Worm (Caenorhabditis elegans) whole organism, midembryonic: ENCODE measurements around the gene dpf-2.
A peak's percentile ranks its signal among the peaks of the same experiment; 100 is the strongest.

Source experiments
- T22C8.4 ChIP-seq: fragments of 200-800 bp; sonication (Bioruptor generic); IDR thresholded peaks from 2 replicates; pipeline ENCODE4 v1.3.6; 2022; ENCODE audit warnings: missing genetic modification characterization, missing compliant biosample characterization
- cog-1 ChIP-seq: sonication (generic microtip); optimal IDR thresholded peaks from 2 replicates; lab custom pipeline; 2016; ENCODE audit warnings: missing genetic modification characterization, missing compliant biosample characterization
- flt-1 ChIP-seq: fragments of 200-800 bp; sonication (Bioruptor generic); IDR thresholded peaks from 2 replicates; pipeline ENCODE4 v1.3.6; 2022; ENCODE audit warnings: missing genetic modification characterization, missing compliant biosample characterization
- klf-2 ChIP-seq: fragments of 200-800 bp; sonication (Bioruptor generic); conservative IDR thresholded peaks from 2 replicates; pipeline ENCODE4 v1.3.6; 2022; ENCODE audit warnings: missing genetic modification reagents, missing genetic modification characterization, missing compliant biosample characterization
- med-1 ChIP-seq: sonication (generic microtip); optimal IDR thresholded peaks from 2 replicates; lab custom pipeline; 2017; ENCODE audit warnings: missing genetic modification characterization, mild to moderate bottlenecking, missing compliant biosample characterization, antibody characterized with exemption, missing genetic modification reagents; ENCODE audit not compliant: insufficient read depth
- ref-1 ChIP-seq: fragments of 200-800 bp; sonication (Bioruptor generic); conservative IDR thresholded peaks from 2 replicates; pipeline ENCODE4 v1.3.6; 2022; ENCODE audit warnings: missing genetic modification reagents, missing genetic modification characterization, missing compliant biosample characterization
- tab-1 ChIP-seq: fragments of 200-800 bp; sonication (Bioruptor generic); IDR thresholded peaks from 2 replicates; pipeline ENCODE4 v1.3.6; 2022; ENCODE audit warnings: missing genetic modification characterization, missing compliant biosample characterization
- ztf-23 ChIP-seq: fragments of 200-800 bp; sonication (Bioruptor generic); IDR thresholded peaks from 2 replicates; pipeline ENCODE4 v1.3.6; 2022; ENCODE audit warnings: missing genetic modification reagents, missing genetic modification characterization, missing compliant biosample characterization
- ztf-29 ChIP-seq: fragments of 200-800 bp; sonication (Bioruptor generic); IDR thresholded peaks from 2 replicates; pipeline ENCODE4 v1.3.6; 2022; ENCODE audit warnings: missing genetic modification reagents, missing genetic modification characterization, missing compliant biosample characterization

dpf-2 gene

DNA sequence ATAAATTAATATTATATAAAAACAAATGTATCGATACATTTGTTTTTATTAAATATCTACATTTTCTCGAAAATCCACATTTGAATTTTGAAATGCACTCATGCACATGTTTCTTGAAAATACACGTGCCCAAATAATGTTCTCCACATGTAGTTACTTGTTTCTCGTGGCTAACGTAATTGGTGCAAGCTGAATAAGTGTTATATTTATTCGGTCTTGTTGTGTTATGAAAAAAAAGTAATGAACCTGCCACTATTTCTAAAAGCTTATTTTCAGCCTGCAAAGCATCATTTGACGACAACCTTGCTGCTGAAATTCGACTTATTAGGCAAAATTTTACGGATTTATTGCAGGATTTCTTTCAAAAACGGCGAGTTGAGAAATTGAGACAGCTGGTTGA lies 18.2 kb upstream of the dpf-2 start:
- TF ChIP-seq ztf-23 (GFP tag; lab: Robert Waterston, UW): 0 out of 2 replicates have a peak, but pooled peaks have one; percentile 51
- no peak for TF ChIP-seq ztf-29
- TF ChIP-seq flt-1 (GFP tag; lab: Robert Waterston, UW): no peak
- TF ChIP-seq cog-1: peak; percentile 65

DNA sequence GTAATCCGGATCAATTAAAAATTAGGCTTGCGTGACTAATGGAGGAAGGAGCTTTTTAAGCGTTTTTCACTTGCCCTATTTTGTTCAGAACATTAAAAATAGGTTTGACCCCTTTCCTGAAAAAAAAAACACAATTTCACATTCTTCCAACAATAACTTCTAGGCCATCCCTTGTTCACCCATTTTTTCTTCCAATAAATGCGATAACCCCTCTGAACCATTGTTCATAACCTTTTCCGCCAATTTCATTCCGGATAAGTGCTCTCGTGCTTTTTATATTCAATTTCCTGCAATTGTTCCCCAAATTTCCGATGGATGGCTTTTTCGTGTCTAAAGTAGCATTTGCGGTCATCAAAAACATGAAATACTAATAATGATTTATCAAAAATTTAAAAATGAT lies 16.2 kb upstream of the dpf-2 start:
- no peak for TF ChIP-seq med-1 (GFP tag; lab: Kevin White, UChicago)
- no peak for TF ChIP-seq T22C8.4 (GFP tag; lab: Robert Waterston, UW)
- TF ChIP-seq ztf-29: no peak
- TF ChIP-seq flt-1 (GFP tag; lab: Robert Waterston, UW): no peak
- no peak for TF ChIP-seq klf-2 (GFP tag; lab: Robert Waterston, UW)
- no peak for TF ChIP-seq ztf-23 (GFP tag; lab: Robert Waterston, UW)
- no peak for TF ChIP-seq tab-1 (GFP tag; lab: Robert Waterston, UW)
- TF ChIP-seq ref-1: no peak
- no peak for TF ChIP-seq cog-1

DNA sequence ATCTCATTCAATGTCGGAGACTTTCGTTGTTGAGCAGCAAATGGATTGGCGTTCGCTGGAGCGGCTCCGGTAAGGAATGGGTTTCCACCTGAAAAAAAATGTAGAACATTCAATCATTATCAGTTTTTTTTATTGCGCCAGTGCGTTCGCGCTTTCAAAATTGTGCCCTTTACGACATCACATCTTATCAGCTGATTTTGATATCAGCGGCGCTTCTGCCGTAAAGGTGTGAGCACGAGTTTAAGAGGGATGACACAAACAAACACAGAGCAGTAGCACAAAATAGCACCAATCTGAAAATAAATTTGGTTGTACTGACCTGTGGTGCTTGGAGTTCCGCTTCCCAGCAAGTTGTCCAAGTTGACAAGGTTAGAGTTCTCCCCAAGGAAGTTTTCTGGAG lies 14.9 kb upstream of the dpf-2 start:
- no peak for TF ChIP-seq ztf-23 (GFP tag; lab: Robert Waterston, UW)
- TF ChIP-seq flt-1 (GFP tag; lab: Robert Waterston, UW): no peak
- TF ChIP-seq tab-1 (GFP tag; lab: Robert Waterston, UW): no peak
- no peak for TF ChIP-seq T22C8.4 (GFP tag; lab: Robert Waterston, UW)
- TF ChIP-seq klf-2 (GFP tag; lab: Robert Waterston, UW): no peak
- TF ChIP-seq cog-1: no peak
- TF ChIP-seq ref-1: no peak
- TF ChIP-seq med-1 (GFP tag; lab: Kevin White, UChicago): no peak

DNA sequence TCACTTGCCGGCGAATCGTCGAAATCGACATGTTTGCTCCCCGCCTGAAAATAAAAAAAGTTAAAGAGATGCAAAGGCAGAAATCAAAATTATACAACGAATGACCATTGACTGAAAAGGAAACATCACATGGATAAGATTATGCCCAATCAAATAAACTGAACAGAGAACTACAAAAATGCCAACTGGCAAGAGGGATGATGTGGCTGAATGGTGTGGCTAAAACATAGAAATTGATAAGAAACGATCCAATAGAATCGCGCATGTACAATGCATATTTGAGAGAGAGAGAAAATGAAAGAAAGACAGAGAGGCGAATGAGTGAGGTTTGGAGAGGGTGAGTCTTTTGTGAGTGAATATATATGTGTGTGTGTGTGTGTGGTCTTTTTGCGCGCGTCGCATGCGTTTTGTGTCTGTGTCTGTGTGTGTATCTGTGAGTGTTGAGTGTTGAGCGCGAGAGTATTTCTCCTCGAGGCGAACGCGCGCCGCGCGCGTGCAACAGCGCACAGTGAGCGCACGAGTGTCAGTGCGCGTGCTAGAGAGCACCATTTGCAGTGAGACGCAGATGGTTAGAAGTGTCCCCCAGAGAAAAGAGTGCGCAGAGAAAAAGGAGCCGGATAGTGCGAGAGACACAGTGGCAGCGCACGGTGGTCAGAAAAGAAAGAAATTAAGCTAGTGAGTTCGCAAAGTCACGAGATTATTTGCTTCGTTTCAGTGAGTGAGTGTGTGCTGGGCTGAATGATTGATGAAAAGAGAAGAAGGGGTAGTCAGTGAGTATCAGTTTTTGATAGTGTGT lies 13.0 kb upstream of the dpf-2 start, which contains the start of gene epn-1:
Gene epn-1 (minus strand): TSS at position 51 of the 796 bp plus-strand sequence.
- 0 out of 2 replicates have a peak, but pooled peaks have one; percentile 64 for TF ChIP-seq tab-1 (GFP tag; lab: Robert Waterston, UW)
- TF ChIP-seq ref-1: no peak
- TF ChIP-seq ztf-23 (GFP tag; lab: Robert Waterston, UW): peak; percentile 60; the same call in 1 of the 2 replicates
- TF ChIP-seq cog-1: peak; percentile 93
- TF ChIP-seq med-1 (GFP tag; lab: Kevin White, UChicago): no peak
- TF ChIP-seq klf-2 (GFP tag; lab: Robert Waterston, UW): no peak
- peak; percentile 82; the same call in 1 of the 2 replicates for TF ChIP-seq flt-1 (GFP tag; lab: Robert Waterston, UW)
- no peak for TF ChIP-seq ztf-29
- TF ChIP-seq T22C8.4 (GFP tag; lab: Robert Waterston, UW): peak; percentile 27

DNA sequence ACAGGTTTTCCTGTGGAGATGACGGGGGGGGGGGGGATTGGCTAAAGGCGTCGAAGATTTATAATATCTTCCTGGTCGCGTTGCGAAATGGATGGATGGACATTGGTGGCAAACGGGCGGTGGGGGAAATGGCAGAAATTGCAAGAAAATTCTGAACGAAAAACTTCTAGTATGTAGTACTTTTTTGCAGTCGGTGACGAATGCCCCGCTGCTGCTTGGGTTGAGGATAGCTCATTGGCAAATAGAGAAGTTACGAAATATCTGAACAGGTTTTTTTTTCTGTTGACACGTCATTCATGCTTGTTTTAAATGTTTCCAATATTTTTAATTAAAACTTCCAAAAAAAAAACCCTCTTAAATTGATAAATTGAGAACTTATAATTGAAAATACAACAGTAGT lies 12.1 kb upstream of the dpf-2 start:
- no peak for TF ChIP-seq ztf-23 (GFP tag; lab: Robert Waterston, UW)
- TF ChIP-seq T22C8.4 (GFP tag; lab: Robert Waterston, UW): no peak
- TF ChIP-seq med-1 (GFP tag; lab: Kevin White, UChicago): no peak
- TF ChIP-seq ztf-29: no peak
- TF ChIP-seq klf-2 (GFP tag; lab: Robert Waterston, UW): no peak
- no peak for TF ChIP-seq cog-1
- no peak for TF ChIP-seq ref-1

- no peak for TF ChIP-seq ztf-29
- TF ChIP-seq cog-1: peak; percentile 65
Measured at ce11 chrX:14824490-14825050, 7.1 kb upstream of the dpf-2 start, which contains the start of gene mbk-1. Gene mbk-1, minus strand, starts transcription at chrX:14824540.

DNA sequence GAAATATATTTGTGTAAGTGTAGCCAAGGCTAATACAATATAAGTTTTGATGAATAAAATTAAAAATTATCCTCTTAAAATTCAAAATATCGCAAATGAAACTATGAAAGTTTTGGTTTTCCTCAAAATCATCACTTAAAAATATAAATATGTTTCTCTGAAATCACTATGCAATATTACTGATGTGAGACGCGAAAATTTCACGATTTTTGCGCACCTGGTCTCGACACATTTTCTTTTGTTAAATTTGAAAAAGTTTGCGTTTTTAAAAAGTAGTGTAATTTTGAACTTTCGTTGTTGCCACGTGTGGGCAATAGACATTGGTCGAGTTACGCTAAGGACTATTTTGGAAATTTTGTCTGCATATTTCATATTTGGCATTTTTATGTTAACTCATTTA lies 2.9 kb upstream of the dpf-2 start:
- TF ChIP-seq flt-1 (GFP tag; lab: Robert Waterston, UW) (no peak), cog-1 (no peak), ref-1 (no peak), tab-1 (GFP tag; lab: Robert Waterston, UW) (no peak), ztf-23 (GFP tag; lab: Robert Waterston, UW) (no peak), med-1 (GFP tag; lab: Kevin White, UChicago) (no peak)

ce11 chrX:14838339-14838738 lies 6.7 kb downstream of the dpf-2 start:
- TF ChIP-seq ztf-23 (GFP tag; lab: Robert Waterston, UW) (no peak), flt-1 (GFP tag; lab: Robert Waterston, UW) (no peak), ztf-29 (no peak), cog-1 (no peak), ref-1 (no peak), med-1 (GFP tag; lab: Kevin White, UChicago) (no peak), tab-1 (GFP tag; lab: Robert Waterston, UW) (no peak), T22C8.4 (GFP tag; lab: Robert Waterston, UW) (no peak), klf-2 (GFP tag; lab: Robert Waterston, UW) (no peak)

ce11 chrX:14841030-14841429 lies 9.4 kb downstream of the dpf-2 start:
- 0 out of 2 replicates have a peak, but pooled peaks have one; percentile 7 for TF ChIP-seq ztf-29
- peak; percentile 47; the same call in 1 of the 2 replicates for TF ChIP-seq flt-1 (GFP tag; lab: Robert Waterston, UW)
- no peak for TF ChIP-seq T22C8.4 (GFP tag; lab: Robert Waterston, UW)
- TF ChIP-seq cog-1: peak; percentile 75
- no peak for TF ChIP-seq med-1 (GFP tag; lab: Kevin White, UChicago)
- TF ChIP-seq ztf-23 (GFP tag; lab: Robert Waterston, UW): 0 out of 2 replicates have a peak, but pooled peaks have one; percentile 42
- no peak for TF ChIP-seq tab-1 (GFP tag; lab: Robert Waterston, UW)
- TF ChIP-seq klf-2 (GFP tag; lab: Robert Waterston, UW): no peak
- TF ChIP-seq ref-1: no peak
